Fruit fly (Drosophila melanogaster): ENCODE data around the gene CG17376.

DNA sequence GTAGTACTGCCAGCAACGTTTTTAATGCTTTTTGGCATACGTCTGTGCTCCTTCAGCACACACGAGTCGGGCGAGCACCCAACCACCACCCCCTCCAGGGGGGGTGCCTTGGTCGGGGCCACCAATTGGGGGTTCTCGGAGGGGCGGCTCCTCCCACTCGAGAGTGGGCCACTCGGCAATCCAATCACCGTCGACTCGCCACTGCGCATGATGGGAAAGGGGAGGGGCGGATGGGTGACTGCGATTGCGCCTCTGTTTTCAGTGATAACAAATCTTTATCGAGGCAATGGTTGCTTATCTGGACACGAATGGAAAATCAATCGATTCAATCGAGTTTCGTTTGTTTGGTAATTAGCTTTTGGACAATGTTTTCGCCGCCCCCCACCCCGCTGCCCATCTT, 16.8 kb upstream of the CG17376 start:
- no peak for TF ChIP-seq Ets98B (GFP tag; IDR thresholded peaks at IDR 0.05)
- no peak for TF ChIP-seq EcR (GFP tag; optimal IDR thresholded peaks at IDR 0.05)
- TF ChIP-seq Pif1A (GFP tag; optimal IDR thresholded peaks at IDR 0.05) = no peak
- TF ChIP-seq Pif1B (GFP tag; optimal IDR thresholded peaks at IDR 0.05) = no peak
